Worm (Caenorhabditis elegans) whole organism, dauer: ENCODE data around the gene bus-18.

Experiments used
- unc-62 ChIP-seq: sonication (generic microtip); optimal IDR thresholded peaks from 2 replicates; lab custom pipeline; 2017; ENCODE audit warnings: missing biosample characterization, missing genetic modification reagents, missing genetic modification characterization

The bus-18 gene

ce11 chrV:11773420-11773819 is at the start of gene bus-18:
TSS of gene bus-18 (plus strand) at chrV:11773720.
- no peak for TF ChIP-seq unc-62 (GFP tag; lab: Kevin White, UChicago)

ce11 chrV:11725971-11726370 is 47.5 kb upstream of the bus-18 start, which contains the start of gene daf-11:
TSS of gene daf-11 (minus strand) at chrV:11726071.
- TF ChIP-seq unc-62 (GFP tag; lab: Kevin White, UChicago), result no peak

ce11 chrV:11730060-11730459 is 43.5 kb upstream of the bus-18 start, which contains the start of gene rhr-2:
TSS of gene rhr-2 (minus strand) at chrV:11730160.
- TF ChIP-seq unc-62 (GFP tag; lab: Kevin White, UChicago), result no peak

ce11 chrV:11732049-11732448 is 41.5 kb upstream of the bus-18 start:
- no peak for TF ChIP-seq unc-62 (GFP tag; lab: Kevin White, UChicago)

- TF ChIP-seq unc-62 (GFP tag; lab: Kevin White, UChicago), result no peak
These were observed 40.1 kb upstream of the bus-18 start, which contains the start of gene npp-22 for ce11 chrV:11733460-11733859. TSS of gene npp-22 (minus strand) at chrV:11733472.

ce11 chrV:11736896-11737295 is 36.6 kb upstream of the bus-18 start, which contains the start of gene spe-42:
TSS of gene spe-42 (minus strand) at chrV:11736996.
- TF ChIP-seq unc-62 (GFP tag; lab: Kevin White, UChicago), result no peak

- no peak for TF ChIP-seq unc-62 (GFP tag; lab: Kevin White, UChicago)
These were observed 36.2 kb upstream of the bus-18 start for ce11 chrV:11737333-11737732.

ce11 chrV:11739820-11740219 is 33.7 kb upstream of the bus-18 start, which contains the start of gene T04F3.1:
TSS of gene T04F3.1 (plus strand) at chrV:11740065.
- no peak for TF ChIP-seq unc-62 (GFP tag; lab: Kevin White, UChicago)

- TF ChIP-seq unc-62 (GFP tag; lab: Kevin White, UChicago), result no peak
These were observed 32.4 kb upstream of the bus-18 start for ce11 chrV:11741078-11741477.

- TF ChIP-seq unc-62 (GFP tag; lab: Kevin White, UChicago), result no peak
These were observed 22.0 kb upstream of the bus-18 start for ce11 chrV:11751480-11751879.

ce11 chrV:11755848-11756247 is 17.7 kb upstream of the bus-18 start:
- TF ChIP-seq unc-62 (GFP tag; lab: Kevin White, UChicago), result no peak

ce11 chrV:11757358-11757757 is 16.2 kb upstream of the bus-18 start, which contains the start of gene smoc-1:
TSS of gene smoc-1 (plus strand) at chrV:11757658.
- no peak for TF ChIP-seq unc-62 (GFP tag; lab: Kevin White, UChicago)

ce11 chrV:11758635-11759034 is 14.9 kb upstream of the bus-18 start, which contains the start of gene T04F3.3:
TSS of gene T04F3.3 (plus strand) at chrV:11758935.
- TF ChIP-seq unc-62 (GFP tag; lab: Kevin White, UChicago), result no peak

ce11 chrV:11760371-11760770 is 13.1 kb upstream of the bus-18 start, which contains the start of gene T04F3.5:
TSS of gene T04F3.5 (plus strand) at chrV:11760671.
- TF ChIP-seq unc-62 (GFP tag; lab: Kevin White, UChicago), result no peak

ce11 chrV:11762863-11763262 is 10.7 kb upstream of the bus-18 start, which contains the start of gene T04F3.4:
TSS of gene T04F3.4 (minus strand) at chrV:11763049.
- no peak for TF ChIP-seq unc-62 (GFP tag; lab: Kevin White, UChicago)

- no peak for TF ChIP-seq unc-62 (GFP tag; lab: Kevin White, UChicago)
These were observed 9.1 kb upstream of the bus-18 start, which contains the start of the genes F55A11.1 and syx-5 for ce11 chrV:11764373-11764954. TSS of gene F55A11.1 (minus strand) at chrV:11764385. TSS of gene syx-5 (plus strand) at chrV:11764904.

- no peak for TF ChIP-seq unc-62 (GFP tag; lab: Kevin White, UChicago)
These were observed 6.5 kb upstream of the bus-18 start, which contains the start of gene sel-11 for ce11 chrV:11767028-11767427. TSS of gene sel-11 (plus strand) at chrV:11767328.
